Fruit fly (Drosophila melanogaster): ENCODE measurements around the gene sev.

sev gene

DNA sequence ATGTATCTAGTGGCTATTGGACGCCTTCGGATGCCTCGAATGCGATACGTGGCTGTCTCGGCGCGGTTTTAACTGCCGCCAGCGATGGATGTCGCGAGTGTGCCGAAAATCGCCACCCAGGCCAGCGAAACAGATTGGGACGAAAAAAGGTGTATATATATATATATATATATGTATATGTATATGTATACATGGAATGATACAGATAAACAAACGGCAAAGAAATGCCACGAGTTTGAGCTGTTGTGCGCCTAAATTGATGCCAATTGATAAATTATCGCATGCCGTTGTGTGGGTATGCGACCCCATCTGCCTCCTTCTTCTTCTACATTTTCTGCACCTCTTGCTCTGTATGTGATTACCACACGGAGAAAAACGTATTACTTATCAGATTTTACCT lies 26.6 kb downstream of the sev start, which contains the start of gene CG1545 (continued):
- TF ChIP-seq vfl (GFP tag; optimal IDR thresholded peaks at IDR 0.05) (no peak), CG4820 (GFP tag; optimal IDR thresholded peaks at IDR 0.05) (no peak), zfh2 (GFP tag; optimal IDR thresholded peaks at IDR 0.05) (no peak), CG2116 (GFP tag; optimal IDR thresholded peaks at IDR 0.05) (no peak)

DNA sequence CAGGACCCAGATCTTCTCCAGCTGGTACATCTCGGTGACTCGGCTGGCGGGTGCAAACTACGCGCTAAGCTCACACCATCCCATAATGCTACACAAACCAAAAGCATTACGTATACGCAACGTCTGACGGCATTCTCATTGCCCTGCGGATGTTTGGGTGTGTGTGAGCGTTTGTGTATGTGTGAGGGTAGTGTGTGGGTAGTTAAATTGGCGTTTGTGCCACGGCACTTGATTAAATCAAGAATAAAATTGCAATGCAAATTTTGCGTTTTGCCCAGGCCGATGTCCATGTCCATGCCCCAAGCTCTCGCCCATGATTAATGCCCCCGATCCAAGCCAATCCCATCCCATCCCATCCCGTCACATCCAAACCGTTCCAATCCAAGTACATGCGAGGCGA lies 32.6 kb downstream of the sev start, which contains the start of gene CG1552:
TSS of gene CG1552 (minus strand) at position 101 of the 400 bp plus-strand sequence.
- TF ChIP-seq CG6854 (GFP tag; optimal IDR thresholded peaks at IDR 0.05): no peak
- no peak for TF ChIP-seq MBD-R2 (GFP tag; IDR thresholded peaks at IDR 0.05)
- TF ChIP-seq gro (GFP tag; optimal IDR thresholded peaks at IDR 0.05): no peak
- TF ChIP-seq nau (GFP tag; optimal IDR thresholded peaks at IDR 0.05): no peak
- no peak for TF ChIP-seq HLHmδ (GFP tag; optimal IDR thresholded peaks at IDR 0.05)
- TF ChIP-seq CG17612 (GFP tag; IDR thresholded peaks at IDR 0.05): no peak
- no peak for TF ChIP-seq wdn (GFP tag; IDR thresholded peaks at IDR 0.05)
- no peak for TF ChIP-seq bbx (GFP tag; IDR thresholded peaks at IDR 0.05; ENCODE audit: partially characterized antibody)

DNA sequence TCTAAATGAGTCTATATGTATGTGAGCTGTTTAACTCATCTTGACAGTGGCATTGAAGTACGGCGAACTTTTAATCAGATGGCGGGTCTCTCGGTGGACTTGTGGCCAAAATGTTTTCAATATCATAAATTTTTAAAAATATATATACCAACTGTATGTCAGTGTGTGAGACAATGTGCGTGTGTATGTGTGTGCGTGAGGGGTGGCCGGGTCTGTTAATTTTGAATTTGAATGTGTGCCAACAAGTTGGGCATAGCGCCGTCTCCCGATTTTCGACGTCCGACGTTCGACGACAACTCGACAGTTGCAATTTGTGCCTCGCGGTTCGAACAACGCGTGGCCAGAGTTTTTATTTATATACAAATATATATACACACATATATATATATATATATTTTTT lies 41.6 kb downstream of the sev start, which contains the start of gene SmydA-4:
TSS of gene SmydA-4 (plus strand) at position 301 of the 400 bp plus-strand sequence.
- TF ChIP-seq Trl (optimal IDR thresholded peaks at IDR 0.05): no peak
- TF ChIP-seq Trl (GFP tag; optimal IDR thresholded peaks at IDR 0.05): no peak
- TF ChIP-seq CG10543 (GFP tag; optimal IDR thresholded peaks at IDR 0.05): peak; percentile 8
- peak; percentile 29 for TF ChIP-seq sens (GFP tag)
- no peak for TF ChIP-seq Hsf (GFP tag; optimal IDR thresholded peaks at IDR 0.05)
- TF ChIP-seq tll (GFP tag; optimal IDR thresholded peaks at IDR 0.05): no peak
- no peak for TF ChIP-seq ems (GFP tag; optimal IDR thresholded peaks at IDR 0.05)

dm6 chrX:11039788-11040187 lies 46.3 kb downstream of the sev start, which contains the start of gene vex:
vex (minus strand) TSS chrX:11039901.
- no peak for TF ChIP-seq H2.0 (GFP tag; IDR thresholded peaks at IDR 0.05)
- TF ChIP-seq CG15479 (GFP tag; optimal IDR thresholded peaks at IDR 0.05): peak; percentile 66
- no peak for TF ChIP-seq oc (tag; optimal IDR thresholded peaks at IDR 0.05)
- TF ChIP-seq CG11723 (GFP tag; optimal IDR thresholded peaks at IDR 0.05): no peak
- no peak for TF ChIP-seq Ets65A (GFP tag)
- peak; percentile 94 for TF ChIP-seq Deaf1 (tag; optimal IDR thresholded peaks at IDR 0.05)
- TF ChIP-seq zfh1 (GFP tag; IDR thresholded peaks at IDR 0.05): no peak
- TF ChIP-seq dimm (GFP tag; IDR thresholded peaks at IDR 0.05): no peak
- TF ChIP-seq org-1 (GFP tag; optimal IDR thresholded peaks at IDR 0.05): no peak
- TF ChIP-seq CG7963 (GFP tag; IDR thresholded peaks at IDR 0.05; ENCODE audit: partially characterized antibody): no peak
- no peak for TF ChIP-seq CG6791 (GFP tag; IDR thresholded peaks at IDR 0.05; ENCODE audit: partially characterized antibody)
- TF ChIP-seq Sin3A (optimal IDR thresholded peaks at IDR 0.05): no peak
- TF ChIP-seq Ssrp (tag; optimal IDR thresholded peaks at IDR 0.05): no peak
- no peak for TF ChIP-seq prd (optimal IDR thresholded peaks at IDR 0.05)
- TF ChIP-seq prd (GFP tag; IDR thresholded peaks at IDR 0.05): no peak
- peak; percentile 26 for TF ChIP-seq zf30C (GFP tag; optimal IDR thresholded peaks at IDR 0.05)
- peak; percentile 33 for TF ChIP-seq ewg (GFP tag; optimal IDR thresholded peaks at IDR 0.05)
- TF ChIP-seq zen (tag; optimal IDR thresholded peaks at IDR 0.05): no peak
- TF ChIP-seq zen2 (GFP tag; IDR thresholded peaks at IDR 0.05; ENCODE audit: partially characterized antibody): no peak
- no peak for TF ChIP-seq tna (GFP tag; IDR thresholded peaks at IDR 0.05; ENCODE audit: partially characterized antibody)
- no peak for TF ChIP-seq B-H2 (GFP tag; optimal IDR thresholded peaks at IDR 0.05)
- TF ChIP-seq chm (GFP tag; IDR thresholded peaks at IDR 0.05): no peak
- peak; percentile 35 for TF ChIP-seq Jarid2 (GFP tag; optimal IDR thresholded peaks at IDR 0.05)
- TF ChIP-seq phol (tag; optimal IDR thresholded peaks at IDR 0.05): no peak
- no peak for TF ChIP-seq odd (GFP tag; optimal IDR thresholded peaks at IDR 0.05)
- no peak for TF ChIP-seq nom (GFP tag; optimal IDR thresholded peaks at IDR 0.05)
- no peak for TF ChIP-seq YL-1 (GFP tag; optimal IDR thresholded peaks at IDR 0.05)
- TF ChIP-seq MTF-1 (GFP tag; optimal IDR thresholded peaks at IDR 0.05; ENCODE audit: borderline replicate concordance): no peak
- no peak for TF ChIP-seq toy (GFP tag; IDR thresholded peaks at IDR 0.05)
